Fruit fly (Drosophila melanogaster) whole organism, wandering third instar larva: ENCODE measurements around the gene CG43064.

Experiments
- CG9705 ChIP-seq: fragments of 200-800 bp; sonication (Bioruptor generic); optimal IDR thresholded peaks from 2 replicates; lab custom pipeline; 2018; ENCODE audit warnings: missing biosample characterization, mild to moderate bottlenecking, missing genetic modification characterization
- Hr78 ChIP-seq: fragments of >200 bp; optimal IDR thresholded peaks from 2 replicates; lab custom pipeline; 2017; ENCODE audit warnings: missing biosample characterization, missing genetic modification characterization
- Myc ChIP-seq: fragments of >200 bp; optimal IDR thresholded peaks from 2 replicates; lab custom pipeline; 2017
- N ChIP-seq: fragments of >200 bp; optimal IDR thresholded peaks from 2 replicates; lab custom pipeline; 2018; ENCODE audit warnings: missing biosample characterization, missing external identifiers, missing genetic modification characterization
- OdsH ChIP-seq: fragments of 200-800 bp; sonication (Bioruptor generic); optimal IDR thresholded peaks from 2 replicates; lab custom pipeline; 2016; ENCODE audit warnings: missing biosample characterization, mild to moderate bottlenecking, missing genetic modification characterization
- h ChIP-seq: fragments of 200-800 bp; sonication (Bioruptor generic); optimal IDR thresholded peaks from 3 replicates; lab custom pipeline; 2016; ENCODE audit warnings: missing biosample characterization, mild to moderate bottlenecking, missing genetic modification characterization
- usp ChIP-seq: fragments of >200 bp; optimal IDR thresholded peaks from 2 replicates; lab custom pipeline; 2017; ENCODE audit warnings: missing biosample characterization, missing genetic modification characterization

dm6 chr3L:11828730-11829129, 7.8 kb downstream of the CG43064 start, which contains the start of gene CG7264:
- TF ChIP-seq N (GFP tag; lab: Kevin White, UChicago): no peak
- TF ChIP-seq h: no peak
- TF ChIP-seq CG9705 (GFP tag; lab: Kevin White, UChicago): no peak
- TF ChIP-seq OdsH (GFP tag; lab: Kevin White, UChicago): no peak
- no peak for TF ChIP-seq Myc (lab: Kevin White, UChicago)
- no peak for TF ChIP-seq Hr78 (GFP tag; lab: Kevin White, UChicago)
- no peak for TF ChIP-seq usp (GFP tag; lab: Kevin White, UChicago)
